Fruit fly (Drosophila melanogaster): ENCODE data around the gene emei.

Gene emei

DNA sequence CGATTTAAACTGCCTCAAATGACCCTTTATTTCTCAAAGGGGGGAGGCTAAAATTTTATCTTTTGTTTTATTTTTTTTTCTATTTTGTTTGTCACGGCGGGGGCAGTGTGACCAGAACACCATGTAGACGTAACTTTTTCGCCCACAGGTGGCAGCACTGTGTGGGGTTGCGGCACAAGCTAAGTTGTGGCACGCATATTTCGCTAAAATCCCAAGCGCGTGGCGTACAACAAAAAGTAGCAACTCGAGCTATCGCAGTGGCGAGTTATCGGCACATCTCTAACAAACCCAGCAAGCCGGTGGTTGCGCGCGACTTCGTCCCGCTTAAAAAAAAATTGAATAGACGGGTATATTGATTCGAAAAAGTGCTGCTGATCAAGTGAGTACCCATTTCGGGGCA, 13.6 kb downstream of the emei start, which contains the start of the genes Ufd1 and NaPi-III (continued):
- TF ChIP-seq Trl (optimal IDR thresholded peaks at IDR 0.05) = no peak
- peak; percentile 2 for TF ChIP-seq Trl (GFP tag; optimal IDR thresholded peaks at IDR 0.05)
- peak; percentile 80 for TF ChIP-seq CG15514 (GFP tag; optimal IDR thresholded peaks at IDR 0.05)
- no peak for TF ChIP-seq CG2889 (GFP tag; IDR thresholded peaks at IDR 0.05)
- no peak for TF ChIP-seq aop (GFP tag; IDR thresholded peaks at IDR 0.05)
- TF ChIP-seq sna (GFP tag; IDR thresholded peaks at IDR 0.05; ENCODE audit: partially characterized antibody) = peak; percentile 73; the same call in 1 of the 2 replicates
- peak; percentile 98 for TF ChIP-seq Lhr (GFP tag; optimal IDR thresholded peaks at IDR 0.05)
- TF ChIP-seq dimm (GFP tag; IDR thresholded peaks at IDR 0.05) = no peak
- no peak for TF ChIP-seq grn (GFP tag; optimal IDR thresholded peaks at IDR 0.05)
- TF ChIP-seq sc (optimal IDR thresholded peaks at IDR 0.05) = no peak
- no peak for TF ChIP-seq sc (GFP tag; optimal IDR thresholded peaks at IDR 0.05)
- TF ChIP-seq CG7928 (GFP tag; optimal IDR thresholded peaks at IDR 0.05) = peak; percentile 40
- TF ChIP-seq btn (GFP tag; optimal IDR thresholded peaks at IDR 0.05) = peak; percentile 24
- peak; percentile 63 for TF ChIP-seq sug (tag; optimal IDR thresholded peaks at IDR 0.05)
- peak; percentile 67 for TF ChIP-seq CG14710 (tag; optimal IDR thresholded peaks at IDR 0.05)
- peak; percentile 91 for TF ChIP-seq E2f2 (GFP tag; IDR thresholded peaks at IDR 0.05)
- TF ChIP-seq kay (GFP tag; optimal IDR thresholded peaks at IDR 0.05) = peak; percentile 15
- TF ChIP-seq CrebB (tag; optimal IDR thresholded peaks at IDR 0.05) = peak; percentile 14
- peak; percentile 78 for TF ChIP-seq CG11560 (tag; IDR thresholded peaks at IDR 0.05)
- TF ChIP-seq grau (tag; optimal IDR thresholded peaks at IDR 0.05) = peak; percentile 46
- peak; percentile 14 for TF ChIP-seq bab2 (GFP tag; optimal IDR thresholded peaks at IDR 0.05)
- peak; percentile 41 for TF ChIP-seq tx (GFP tag; optimal IDR thresholded peaks at IDR 0.05)
- peak; percentile 92 for TF ChIP-seq CG4617 (GFP tag; optimal IDR thresholded peaks at IDR 0.05; ENCODE audit: borderline replicate concordance)
- TF ChIP-seq CG17361 (GFP tag; IDR thresholded peaks at IDR 0.05) = no peak
- TF ChIP-seq phol (tag; optimal IDR thresholded peaks at IDR 0.05) = peak; percentile 59
- TF ChIP-seq Sin3A (optimal IDR thresholded peaks at IDR 0.05) = peak; percentile 79
- no peak for TF ChIP-seq CG8359 (GFP tag; optimal IDR thresholded peaks at IDR 0.05; ENCODE audit: borderline replicate concordance)
- peak; percentile 26 for TF ChIP-seq CG3995 (GFP tag; optimal IDR thresholded peaks at IDR 0.05)
- TF ChIP-seq gce (GFP tag; IDR thresholded peaks at IDR 0.05) = no peak
- 0 out of 3 replicates have a peak, but pooled peaks have one; percentile 4 for TF ChIP-seq ken (GFP tag; IDR thresholded peaks at IDR 0.05)
- TF ChIP-seq Gsc (GFP tag; IDR thresholded peaks at IDR 0.05) = no peak
- no peak for TF ChIP-seq B-H1 (GFP tag; IDR thresholded peaks at IDR 0.05)
- no peak for TF ChIP-seq mirr (GFP tag; optimal IDR thresholded peaks at IDR 0.05)
- peak; percentile 26 for TF ChIP-seq CG8290 (GFP tag; optimal IDR thresholded peaks at IDR 0.05)
- TF ChIP-seq CG8290 (tag; optimal IDR thresholded peaks at IDR 0.05) = peak in 1 of 2 experiments; percentile 90
- TF ChIP-seq Ets65A (GFP tag) = peak; percentile 88
- peak; percentile 41 for TF ChIP-seq CG2120 (GFP tag; optimal IDR thresholded peaks at IDR 0.05)
- peak; percentile 10 for TF ChIP-seq pb (GFP tag; optimal IDR thresholded peaks at IDR 0.05)
- peak; percentile 94 for TF ChIP-seq pita (GFP tag; optimal IDR thresholded peaks at IDR 0.05)
- TF ChIP-seq CG4707 (GFP tag; optimal IDR thresholded peaks at IDR 0.05) = no peak
- TF ChIP-seq mam (GFP tag; optimal IDR thresholded peaks at IDR 0.05) = peak; percentile 56
- no peak for TF ChIP-seq CG30431 (GFP tag; optimal IDR thresholded peaks at IDR 0.05)
- no peak for TF ChIP-seq CG18011 (GFP tag; optimal IDR thresholded peaks at IDR 0.05)
- TF ChIP-seq CG33557 (GFP tag; optimal IDR thresholded peaks at IDR 0.05) = no peak
- peak; percentile 51 for TF ChIP-seq ERR (GFP tag; optimal IDR thresholded peaks at IDR 0.05)
- TF ChIP-seq unpg (GFP tag; optimal IDR thresholded peaks at IDR 0.05) = no peak
- TF ChIP-seq dan (GFP tag; IDR thresholded peaks at IDR 0.05) = no peak
- peak; percentile 59 for TF ChIP-seq Dad (GFP tag; optimal IDR thresholded peaks at IDR 0.05)
- TF ChIP-seq Dp (GFP tag; optimal IDR thresholded peaks at IDR 0.05) = peak; percentile 85
- TF ChIP-seq CG34224 (GFP tag; IDR thresholded peaks at IDR 0.05; ENCODE audit: partially characterized antibody) = peak; percentile 72
- TF ChIP-seq CG6791 (GFP tag; IDR thresholded peaks at IDR 0.05; ENCODE audit: partially characterized antibody) = peak; percentile 90
- TF ChIP-seq Lim3 (GFP tag; IDR thresholded peaks at IDR 0.05) = no peak
- peak; percentile 94 for TF ChIP-seq kah (GFP tag; optimal IDR thresholded peaks at IDR 0.05)
